Fruit fly (Drosophila melanogaster) whole organism, embryonic: ENCODE measurements around the gene MCTS1.

Source experiments
- CG10209 ChIP-seq: fragments of 200-800 bp; sonication (Bioruptor generic); optimal IDR thresholded peaks from 3 replicates; lab custom pipeline; 2017; ENCODE audit warnings: missing biosample characterization, mild to moderate bottlenecking, missing genetic modification characterization, missing genetic modification reagents
- CG10267 ChIP-seq: fragments of 200-800 bp; sonication (Bioruptor generic); optimal IDR thresholded peaks from 2 replicates; lab custom pipeline; 2018; ENCODE audit warnings: missing biosample characterization, mild to moderate bottlenecking, missing genetic modification characterization, moderate library complexity
- CG11456 ChIP-seq: fragments of 200-800 bp; sonication (Bioruptor generic); IDR thresholded peaks from 3 replicates; pipeline ENCODE4 v1.3.6; 2022; ENCODE audit warnings: missing biosample characterization, missing genetic modification characterization
- CG11504 ChIP-seq: fragments of 200-800 bp; sonication (Bioruptor generic); optimal IDR thresholded peaks from 3 replicates; lab custom pipeline; 2019; ENCODE audit warnings: missing biosample characterization, mild to moderate bottlenecking, missing genetic modification characterization, moderate library complexity
- CG1792 ChIP-seq: fragments of 200-800 bp; sonication (Bioruptor generic); optimal IDR thresholded peaks from 2 replicates; lab custom pipeline; 2016; ENCODE audit warnings: missing biosample characterization, missing genetic modification characterization
- CG2712 ChIP-seq: fragments of 200-800 bp; optimal IDR thresholded peaks from 3 replicates; lab custom pipeline; 2019; ENCODE audit warnings: missing biosample characterization, mild to moderate bottlenecking, missing genetic modification characterization, moderate library complexity
- CG30020 ChIP-seq: fragments of 200-800 bp; optimal IDR thresholded peaks from 2 replicates; lab custom pipeline; 2019; ENCODE audit warnings: missing biosample characterization, mild to moderate bottlenecking, missing genetic modification characterization, moderate library complexity
- CG30431 ChIP-seq: fragments of 200-800 bp; sonication (Bioruptor generic); optimal IDR thresholded peaks from 2 replicates; lab custom pipeline; 2017; ENCODE audit warnings: missing biosample characterization, missing genetic modification characterization
- CG3163 ChIP-seq: fragments of 200-800 bp; sonication (Bioruptor generic); optimal IDR thresholded peaks from 3 replicates; lab custom pipeline; 2016; ENCODE audit warnings: missing biosample characterization, missing genetic modification characterization
- CG32767 ChIP-seq: fragments of 200-800 bp; sonication (Bioruptor generic); IDR thresholded peaks from 2 replicates; pipeline ENCODE4 v1.3.6; 2022; ENCODE audit warnings: missing biosample characterization, missing genetic modification characterization
- CG3281 ChIP-seq: fragments of 200-800 bp; sonication (Bioruptor generic); optimal IDR thresholded peaks from 3 replicates; lab custom pipeline; 2017; ENCODE audit warnings: missing biosample characterization, mild to moderate bottlenecking, missing genetic modification characterization
- CG33213 ChIP-seq: fragments of 200-800 bp; sonication (Bioruptor generic); optimal IDR thresholded peaks from 3 replicates; lab custom pipeline; 2016; ENCODE audit warnings: missing biosample characterization, missing genetic modification characterization
- CG43689 ChIP-seq: fragments of 200-800 bp; sonication (Bioruptor generic); IDR thresholded peaks from 2 replicates; pipeline ENCODE4 v1.3.6; 2022; ENCODE audit warnings: missing biosample characterization, missing genetic modification characterization
- CG4730 ChIP-seq: fragments of 200-800 bp; sonication (Bioruptor generic); IDR thresholded peaks from 2 replicates; pipeline ENCODE4 v1.3.6; 2022; ENCODE audit warnings: missing biosample characterization, missing genetic modification characterization
- CG8388 ChIP-seq: fragments of 200-800 bp; sonication (Bioruptor generic); optimal IDR thresholded peaks from 2 replicates; lab custom pipeline; 2019; ENCODE audit warnings: missing biosample characterization, mild to moderate bottlenecking, missing genetic modification characterization, moderate library complexity
- CG9797 ChIP-seq: fragments of 200-800 bp; sonication (Bioruptor generic); optimal IDR thresholded peaks from 3 replicates; lab custom pipeline; 2018; ENCODE audit warnings: missing biosample characterization, mild to moderate bottlenecking, missing genetic modification characterization
- CG9876 ChIP-seq: fragments of 200-800 bp; sonication (Bioruptor generic); optimal IDR thresholded peaks from 2 replicates; lab custom pipeline; 2016; ENCODE audit warnings: missing biosample characterization, missing genetic modification characterization
- CoRest ChIP-seq: fragments of 200-800 bp; sonication (Bioruptor generic); optimal IDR thresholded peaks from 3 replicates; lab custom pipeline; 2018; ENCODE audit warnings: missing biosample characterization, mild to moderate bottlenecking, missing genetic modification characterization, moderate library complexity
- Dbx ChIP-seq: fragments of 200-800 bp; sonication (Bioruptor generic); IDR thresholded peaks from 3 replicates; pipeline ENCODE4 v1.3.6; 2022; ENCODE audit warnings: missing biosample characterization, missing genetic modification characterization
- ERR ChIP-seq: fragments of 200-800 bp; sonication (Bioruptor generic); optimal IDR thresholded peaks from 2 replicates; lab custom pipeline; 2016; ENCODE audit warnings: missing biosample characterization, missing genetic modification characterization
- Gug ChIP-seq: fragments of 200-800 bp; sonication (Bioruptor generic); IDR thresholded peaks from 4 replicates; pipeline ENCODE4 v1.3.6; 2022; ENCODE audit warnings: missing biosample characterization, missing genetic modification characterization
- HLH54F ChIP-seq: fragments of 200-800 bp; sonication (Bioruptor generic); optimal IDR thresholded peaks from 3 replicates; lab custom pipeline; 2016; ENCODE audit warnings: missing biosample characterization, missing genetic modification characterization
- Meics ChIP-seq: fragments of 200-800 bp; sonication (Bioruptor generic); optimal IDR thresholded peaks from 2 replicates; lab custom pipeline; 2017; ENCODE audit warnings: missing biosample characterization, mild to moderate bottlenecking, missing genetic modification characterization
- Pdp1 ChIP-seq, 2 experiments: fragments of 200-800 bp; sonication (Bioruptor generic); optimal IDR thresholded peaks; 3 replicates each; lab custom pipeline; 2016; ENCODE audit warnings: missing biosample characterization in 2 of 2, missing genetic modification characterization in 2 of 2, mild to moderate bottlenecking in 1 of 2, moderate library complexity in 1 of 2
- Ravus ChIP-seq: fragments of 200-800 bp; sonication (Bioruptor generic); IDR thresholded peaks from 2 replicates; pipeline ENCODE4 v1.3.6; 2022; ENCODE audit warnings: missing biosample characterization, missing genetic modification characterization
- Scr ChIP-seq: fragments of 200-800 bp; sonication (Bioruptor generic); IDR thresholded peaks from 2 replicates; pipeline ENCODE4 v1.3.6; 2022; ENCODE audit warnings: missing biosample characterization, missing genetic modification characterization; ENCODE audit not compliant: partially characterized antibody
- ase ChIP-seq: fragments of 200-800 bp; sonication (Bioruptor generic); IDR thresholded peaks from 3 replicates; pipeline ENCODE4 v1.3.6; 2022; ENCODE audit warnings: missing biosample characterization, missing genetic modification characterization
- bigmax ChIP-seq: fragments of 200-800 bp; sonication (Bioruptor generic); optimal IDR thresholded peaks from 2 replicates; lab custom pipeline; 2018; ENCODE audit warnings: missing biosample characterization, mild to moderate bottlenecking, missing genetic modification characterization
- crol ChIP-seq: fragments of 200-800 bp; sonication (Bioruptor generic); IDR thresholded peaks from 2 replicates; pipeline ENCODE4 v1.3.6; 2022; ENCODE audit warnings: missing biosample characterization, missing genetic modification characterization
- dati ChIP-seq: fragments of 200-800 bp; sonication (Bioruptor generic); IDR thresholded peaks from 2 replicates; pipeline ENCODE4 v1.3.6; 2022; ENCODE audit warnings: missing biosample characterization, missing genetic modification characterization
- exex ChIP-seq: fragments of 200-800 bp; sonication (Bioruptor generic); optimal IDR thresholded peaks from 4 replicates; lab custom pipeline; 2018; ENCODE audit warnings: missing biosample characterization, mild to moderate bottlenecking, missing genetic modification characterization, moderate library complexity
- fd96Cb ChIP-seq: fragments of 200-800 bp; sonication (Bioruptor generic); optimal IDR thresholded peaks from 2 replicates; lab custom pipeline; 2018; ENCODE audit warnings: missing biosample characterization, mild to moderate bottlenecking, missing genetic modification characterization, moderate library complexity
- grn ChIP-seq: fragments of 200-800 bp; sonication (Bioruptor generic); optimal IDR thresholded peaks from 3 replicates; lab custom pipeline; 2017; ENCODE audit warnings: missing biosample characterization, missing genetic modification characterization
- gsb-n ChIP-seq: fragments of 200-800 bp; sonication (Bioruptor generic); optimal IDR thresholded peaks from 3 replicates; lab custom pipeline; 2018; ENCODE audit warnings: missing biosample characterization, mild to moderate bottlenecking, missing genetic modification characterization
- maf-S ChIP-seq: fragments of 200-800 bp; sonication (Bioruptor generic); optimal IDR thresholded peaks from 2 replicates; lab custom pipeline; 2016; ENCODE audit warnings: missing biosample characterization, missing genetic modification characterization
- mirr ChIP-seq: fragments of 200-800 bp; sonication (Bioruptor generic); optimal IDR thresholded peaks from 3 replicates; lab custom pipeline; 2018; ENCODE audit warnings: missing biosample characterization, mild to moderate bottlenecking, missing genetic modification characterization
- oc ChIP-seq: fragments of 200-800 bp; sonication (Bioruptor generic); optimal IDR thresholded peaks from 2 replicates; lab custom pipeline; 2018; ENCODE audit warnings: missing biosample characterization, mild to moderate bottlenecking, missing genetic modification characterization, moderate library complexity
- rib ChIP-seq: fragments of 200-800 bp; sonication (Bioruptor generic); IDR thresholded peaks from 2 replicates; pipeline ENCODE4 v1.3.6; 2022; ENCODE audit warnings: missing biosample characterization, missing genetic modification characterization
- sc ChIP-seq, 3 experiments: fragments of >200 bp in 2 of 3; fragments of 200-800 bp in 1 of 3; sonication (Bioruptor generic) in 1 of 3; optimal IDR thresholded peaks; 2 replicates in 2 of 3; 3 replicates in 1 of 3; lab custom pipeline; 2017; ENCODE audit warnings: mild to moderate bottlenecking in 1 of 3, missing biosample characterization in 1 of 3, missing genetic modification characterization in 1 of 3, missing genetic modification reagents in 1 of 3
- sd ChIP-seq: fragments of 200-800 bp; sonication (Bioruptor generic); optimal IDR thresholded peaks from 3 replicates; lab custom pipeline; 2018; ENCODE audit warnings: missing biosample characterization, mild to moderate bottlenecking, missing genetic modification characterization, moderate library complexity
- seq ChIP-seq: fragments of 200-800 bp; sonication (Bioruptor generic); IDR thresholded peaks from 2 replicates; pipeline ENCODE4 v1.3.6; 2022; ENCODE audit warnings: missing biosample characterization, missing genetic modification characterization
- so ChIP-seq: fragments of 200-800 bp; sonication (Bioruptor generic); IDR thresholded peaks from 3 replicates; pipeline ENCODE4 v1.3.6; 2022; ENCODE audit warnings: missing biosample characterization, missing genetic modification characterization
- stwl ChIP-seq: fragments of 200-800 bp; sonication (Bioruptor generic); optimal IDR thresholded peaks from 3 replicates; lab custom pipeline; 2018; ENCODE audit warnings: missing biosample characterization, mild to moderate bottlenecking, missing genetic modification characterization, moderate library complexity
- sug ChIP-seq: fragments of 200-800 bp; optimal IDR thresholded peaks from 2 replicates; lab custom pipeline; 2019; ENCODE audit warnings: missing biosample characterization, mild to moderate bottlenecking, missing genetic modification characterization, moderate library complexity
- trem ChIP-seq: fragments of 200-800 bp; optimal IDR thresholded peaks from 3 replicates; lab custom pipeline; 2019; ENCODE audit warnings: missing biosample characterization, mild to moderate bottlenecking, missing genetic modification characterization, moderate library complexity
- vnd ChIP-seq: fragments of 200-800 bp; sonication (Bioruptor generic); IDR thresholded peaks from 3 replicates; pipeline ENCODE4 v1.3.6; 2022; ENCODE audit warnings: missing biosample characterization, missing genetic modification characterization; ENCODE audit not compliant: partially characterized antibody
- wek ChIP-seq: fragments of 200-800 bp; sonication (Bioruptor generic); optimal IDR thresholded peaks from 3 replicates; lab custom pipeline; 2018; ENCODE audit warnings: missing biosample characterization, mild to moderate bottlenecking, missing genetic modification characterization, moderate library complexity

Gene MCTS1

dm6 chrX:6059135-6059824 is 21.6 kb downstream of the MCTS1 start (continued):
- no peak for TF ChIP-seq CG30020 (tag; lab: Kevin White, UChicago)
- no peak for TF ChIP-seq CG32767
- no peak for TF ChIP-seq CG33213
- TF ChIP-seq CG2712 (tag; lab: Kevin White, UChicago), result peak; percentile 2
- no peak for TF ChIP-seq CG30431 (GFP tag; lab: Kevin White, UChicago)
- TF ChIP-seq CG3163, result no peak
- TF ChIP-seq dati, result no peak
- TF ChIP-seq Dbx (GFP tag; lab: Robert Waterston, UW), result no peak
- TF ChIP-seq CG10267, result no peak
- TF ChIP-seq Meics (GFP tag; lab: Kevin White, UChicago), result no peak
- no peak for TF ChIP-seq seq (GFP tag; lab: Robert Waterston, UW)
- no peak for TF ChIP-seq Scr (GFP tag; lab: Robert Waterston, UW)
- TF ChIP-seq CG10209 (GFP tag; lab: Kevin White, UChicago), result no peak
- no peak for TF ChIP-seq CG4730

- TF ChIP-seq Pdp1 (GFP tag; optimal IDR thresholded peaks at IDR 0.05; lab: Kevin White, UChicago), result peak in 1 of 2 experiments; percentile 38
- TF ChIP-seq sug (tag; lab: Kevin White, UChicago), result peak; percentile 91
- peak; percentile 27 for TF ChIP-seq exex (tag; lab: Kevin White, UChicago)
- 0 out of 3 replicates have a peak, but pooled peaks have one; percentile 34 for TF ChIP-seq vnd
- TF ChIP-seq trem (tag; lab: Kevin White, UChicago), result no peak
- no peak for TF ChIP-seq ERR (GFP tag; lab: Kevin White, UChicago)
- TF ChIP-seq crol, result peak; percentile 34; the same call in 1 of the 2 replicates
- peak; percentile 91 for TF ChIP-seq grn (GFP tag; lab: Kevin White, UChicago)
Observed at dm6 chrX:6062160-6062559, 24.5 kb downstream of the MCTS1 start.

dm6 chrX:6064508-6064907 is 26.8 kb downstream of the MCTS1 start:
- no peak for TF ChIP-seq trem (tag; lab: Kevin White, UChicago)
- no peak for TF ChIP-seq sc (optimal IDR thresholded peaks at IDR 0.05; lab: Kevin White, UChicago)
- TF ChIP-seq sc (GFP tag; optimal IDR thresholded peaks at IDR 0.05; lab: Kevin White, UChicago), result no peak
- no peak for TF ChIP-seq bigmax (GFP tag; lab: Kevin White, UChicago)
- no peak for TF ChIP-seq wek
- TF ChIP-seq mirr, result peak; percentile 74
- TF ChIP-seq CG43689 (GFP tag; lab: Robert Waterston, UW), result no peak
- TF ChIP-seq sd, result peak; percentile 30
- TF ChIP-seq CG1792 (GFP tag; lab: Kevin White, UChicago), result no peak
- no peak for TF ChIP-seq gsb-n (tag; lab: Kevin White, UChicago)
- no peak for TF ChIP-seq ase
- no peak for TF ChIP-seq HLH54F (GFP tag; lab: Kevin White, UChicago)
- TF ChIP-seq CG11504 (tag; lab: Kevin White, UChicago), result no peak
- no peak for TF ChIP-seq stwl (tag; lab: Kevin White, UChicago)
- no peak for TF ChIP-seq maf-S (GFP tag; lab: Kevin White, UChicago)
- no peak for TF ChIP-seq fd96Cb
- no peak for TF ChIP-seq CG11456 (GFP tag; lab: Robert Waterston, UW)
- TF ChIP-seq CG9876 (GFP tag; lab: Kevin White, UChicago), result no peak
- no peak for TF ChIP-seq Ravus (GFP tag; lab: Robert Waterston, UW)
- TF ChIP-seq Gug, result no peak
- no peak for TF ChIP-seq so
- TF ChIP-seq vnd, result no peak
- TF ChIP-seq Pdp1 (GFP tag; optimal IDR thresholded peaks at IDR 0.05; lab: Kevin White, UChicago), result peak in 1 of 2 experiments; percentile 7
- no peak for TF ChIP-seq CoRest (tag; lab: Kevin White, UChicago)
- no peak for TF ChIP-seq oc (tag; lab: Kevin White, UChicago)
- no peak for TF ChIP-seq rib
- TF ChIP-seq CG3281 (GFP tag; lab: Kevin White, UChicago), result no peak
- no peak for TF ChIP-seq CG9797 (GFP tag; lab: Kevin White, UChicago)
- TF ChIP-seq CG8388 (GFP tag; lab: Kevin White, UChicago), result no peak
- peak; percentile 81 for TF ChIP-seq exex (tag; lab: Kevin White, UChicago)
- TF ChIP-seq sug (tag; lab: Kevin White, UChicago), result peak; percentile 26
